Fruit fly (Drosophila melanogaster) whole organism, embryonic: ENCODE results near the gene Mul1.

ENCODE experiments used
- Abd-B ChIP-seq: fragments of 200-800 bp; sonication (Bioruptor generic); optimal IDR thresholded peaks from 2 replicates; lab custom pipeline; 2018; ENCODE audit warnings: missing biosample characterization, mild to moderate bottlenecking, missing genetic modification characterization, moderate library complexity
- Asciz ChIP-seq: fragments of 200-800 bp; sonication (Bioruptor generic); optimal IDR thresholded peaks from 2 replicates; lab custom pipeline; 2017; ENCODE audit warnings: missing biosample characterization, mild to moderate bottlenecking, missing genetic modification characterization, missing genetic modification reagents
- Atf6 ChIP-seq: fragments of 200-800 bp; sonication (Bioruptor generic); IDR thresholded peaks from 2 replicates; pipeline ENCODE4 v1.3.6; 2022; ENCODE audit warnings: missing biosample characterization, missing genetic modification characterization
- CG10267 ChIP-seq: fragments of 200-800 bp; sonication (Bioruptor generic); optimal IDR thresholded peaks from 2 replicates; lab custom pipeline; 2018; ENCODE audit warnings: missing biosample characterization, mild to moderate bottlenecking, missing genetic modification characterization, moderate library complexity
- CG10321 ChIP-seq: fragments of 200-800 bp; sonication (Bioruptor generic); IDR thresholded peaks from 2 replicates; pipeline ENCODE4 v1.3.6; 2022; ENCODE audit warnings: missing biosample characterization, missing genetic modification characterization
- CG12744 ChIP-seq: fragments of 200-800 bp; sonication (Bioruptor generic); optimal IDR thresholded peaks from 2 replicates; lab custom pipeline; 2016; ENCODE audit warnings: missing biosample characterization, missing genetic modification characterization
- CG13624 ChIP-seq: fragments of 200-800 bp; sonication (Bioruptor generic); optimal IDR thresholded peaks from 2 replicates; lab custom pipeline; 2016; ENCODE audit warnings: missing biosample characterization, missing genetic modification characterization
- CG14050 ChIP-seq: fragments of 200-800 bp; sonication (Bioruptor generic); IDR thresholded peaks from 3 replicates; pipeline ENCODE4 v1.3.6; 2022; ENCODE audit warnings: missing biosample characterization, missing genetic modification characterization
- CG17328 ChIP-seq: fragments of 200-800 bp; sonication (Bioruptor generic); IDR thresholded peaks from 2 replicates; pipeline ENCODE4 v1.3.6; 2022; ENCODE audit warnings: missing biosample characterization, missing genetic modification characterization
- CG17568 ChIP-seq: fragments of 200-800 bp; sonication (Bioruptor generic); optimal IDR thresholded peaks from 2 replicates; lab custom pipeline; 2018; ENCODE audit warnings: missing biosample characterization, mild to moderate bottlenecking, missing genetic modification characterization, moderate library complexity
- CG2889 ChIP-seq: fragments of 200-800 bp; sonication (Bioruptor generic); IDR thresholded peaks from 3 replicates; pipeline ENCODE4 v1.3.6; 2022; ENCODE audit warnings: missing biosample characterization, missing genetic modification characterization
- CG30020 ChIP-seq: fragments of 200-800 bp; optimal IDR thresholded peaks from 2 replicates; lab custom pipeline; 2019; ENCODE audit warnings: missing biosample characterization, mild to moderate bottlenecking, missing genetic modification characterization, moderate library complexity
- CG30403 ChIP-seq: fragments of 200-800 bp; sonication (Bioruptor generic); optimal IDR thresholded peaks from 3 replicates; lab custom pipeline; 2016; ENCODE audit warnings: missing biosample characterization, missing genetic modification characterization
- CG31388 ChIP-seq: fragments of 200-800 bp; sonication (Bioruptor generic); optimal IDR thresholded peaks from 2 replicates; lab custom pipeline; 2016; ENCODE audit warnings: missing biosample characterization, missing genetic modification characterization
- CG4617 ChIP-seq: fragments of 200-800 bp; sonication (Bioruptor generic); optimal IDR thresholded peaks from 3 replicates; lab custom pipeline; 2016; ENCODE audit warnings: missing biosample characterization, missing genetic modification characterization, borderline replicate concordance
- CG5180 ChIP-seq: fragments of 200-800 bp; sonication (Bioruptor generic); optimal IDR thresholded peaks from 3 replicates; lab custom pipeline; 2017; ENCODE audit warnings: missing biosample characterization, missing genetic modification characterization, mild to moderate bottlenecking, moderate library complexity, missing genetic modification reagents
- CG6689 ChIP-seq: fragments of 200-800 bp; sonication (Bioruptor generic); IDR thresholded peaks from 2 replicates; pipeline ENCODE4 v1.3.6; 2022; ENCODE audit warnings: missing biosample characterization, missing genetic modification characterization
- CG7928 ChIP-seq: fragments of 200-800 bp; sonication (Bioruptor generic); optimal IDR thresholded peaks from 2 replicates; lab custom pipeline; 2017; ENCODE audit warnings: missing biosample characterization, mild to moderate bottlenecking, missing genetic modification characterization
- CG7987 ChIP-seq: fragments of 200-800 bp; sonication (Bioruptor generic); optimal IDR thresholded peaks from 2 replicates; lab custom pipeline; 2018; ENCODE audit warnings: missing biosample characterization, mild to moderate bottlenecking, missing genetic modification characterization, moderate library complexity
- CG9876 ChIP-seq: fragments of 200-800 bp; sonication (Bioruptor generic); optimal IDR thresholded peaks from 2 replicates; lab custom pipeline; 2016; ENCODE audit warnings: missing biosample characterization, missing genetic modification characterization
- CTCF ChIP-seq: fragments of 200-800 bp; sonication (Bioruptor generic); optimal IDR thresholded peaks from 2 replicates; lab custom pipeline; 2017; ENCODE audit warnings: missing biosample characterization, mild to moderate bottlenecking, missing genetic modification characterization, moderate library complexity
- Dbx ChIP-seq: fragments of 200-800 bp; sonication (Bioruptor generic); IDR thresholded peaks from 3 replicates; pipeline ENCODE4 v1.3.6; 2022; ENCODE audit warnings: missing biosample characterization, missing genetic modification characterization
- Fer1 ChIP-seq: fragments of 200-800 bp; sonication (Bioruptor generic); optimal IDR thresholded peaks from 2 replicates; lab custom pipeline; 2017; ENCODE audit warnings: missing biosample characterization, mild to moderate bottlenecking, missing genetic modification characterization
- Lim3 ChIP-seq: fragments of 200-800 bp; sonication (Bioruptor generic); IDR thresholded peaks from 2 replicates; pipeline ENCODE4 v1.3.6; 2022; ENCODE audit warnings: missing biosample characterization, missing genetic modification characterization
- Meics ChIP-seq: fragments of 200-800 bp; sonication (Bioruptor generic); optimal IDR thresholded peaks from 2 replicates; lab custom pipeline; 2017; ENCODE audit warnings: missing biosample characterization, mild to moderate bottlenecking, missing genetic modification characterization
- NC2β ChIP-seq: fragments of 200-800 bp; sonication (Bioruptor generic); optimal IDR thresholded peaks from 2 replicates; lab custom pipeline; 2016; ENCODE audit warnings: missing biosample characterization, missing genetic modification characterization
- Nf-YC ChIP-seq: fragments of 200-800 bp; optimal IDR thresholded peaks from 3 replicates; lab custom pipeline; 2019; ENCODE audit warnings: missing biosample characterization, mild to moderate bottlenecking, missing genetic modification characterization, moderate library complexity
- Opbp ChIP-seq: fragments of 200-800 bp; sonication (Bioruptor generic); IDR thresholded peaks from 3 replicates; pipeline ENCODE4 v1.3.6; 2022; ENCODE audit warnings: missing biosample characterization, missing genetic modification characterization; ENCODE audit not compliant: partially characterized antibody
- Rfx ChIP-seq: fragments of 200-800 bp; sonication (Bioruptor generic); IDR thresholded peaks from 2 replicates; pipeline ENCODE4 v1.3.6; 2022; ENCODE audit warnings: missing biosample characterization, missing genetic modification characterization
- Sin3A ChIP-seq: fragments of >200 bp; optimal IDR thresholded peaks from 2 replicates; lab custom pipeline; 2018
- Sox100B ChIP-seq: fragments of 200-800 bp; sonication (Bioruptor generic); optimal IDR thresholded peaks from 3 replicates; lab custom pipeline; 2018; ENCODE audit warnings: missing biosample characterization, mild to moderate bottlenecking, missing genetic modification characterization
- Sox102F ChIP-seq: fragments of 200-800 bp; sonication (Bioruptor generic); optimal IDR thresholded peaks from 2 replicates; lab custom pipeline; 2018; ENCODE audit warnings: missing biosample characterization, mild to moderate bottlenecking, missing genetic modification characterization, moderate library complexity
- Ssrp ChIP-seq: fragments of 200-800 bp; sonication (Bioruptor generic); optimal IDR thresholded peaks from 2 replicates; lab custom pipeline; 2018; ENCODE audit warnings: missing biosample characterization, mild to moderate bottlenecking, missing genetic modification characterization, moderate library complexity
- Taf1 ChIP-seq: fragments of 200-800 bp; sonication (Bioruptor generic); IDR thresholded peaks from 2 replicates; pipeline ENCODE4 v1.3.6; 2022; ENCODE audit warnings: missing biosample characterization, missing genetic modification characterization
- ara ChIP-seq: fragments of 200-800 bp; sonication (Bioruptor generic); IDR thresholded peaks from 2 replicates; pipeline ENCODE4 v1.3.6; 2022; ENCODE audit warnings: missing biosample characterization, missing genetic modification characterization
- bowl ChIP-seq: fragments of 200-800 bp; sonication (Bioruptor generic); IDR thresholded peaks from 2 replicates; pipeline ENCODE4 v1.3.6; 2022; ENCODE audit warnings: missing biosample characterization, missing genetic modification characterization
- bsh ChIP-seq, 2 experiments: fragments of 200-800 bp; sonication (Bioruptor generic); optimal IDR thresholded peaks; 2 replicates each; lab custom pipeline; 2017 to 2018; ENCODE audit warnings: mild to moderate bottlenecking in 2 of 2, missing biosample characterization in 2 of 2, missing genetic modification characterization in 2 of 2, moderate library complexity in 1 of 2
- cas ChIP-seq: fragments of 200-800 bp; sonication (Bioruptor generic); IDR thresholded peaks from 2 replicates; pipeline ENCODE4 v1.3.6; 2022; ENCODE audit warnings: missing biosample characterization, missing genetic modification characterization
- chn ChIP-seq: fragments of 200-800 bp; sonication (Bioruptor generic); optimal IDR thresholded peaks from 2 replicates; lab custom pipeline; 2016; ENCODE audit warnings: missing biosample characterization, missing genetic modification characterization
- ftz-f1 ChIP-seq: fragments of 200-800 bp; sonication (Bioruptor generic); optimal IDR thresholded peaks from 2 replicates; lab custom pipeline; 2016; ENCODE audit warnings: missing biosample characterization, missing genetic modification characterization
- gfzf ChIP-seq: fragments of 200-800 bp; sonication (Bioruptor generic); optimal IDR thresholded peaks from 2 replicates; lab custom pipeline; 2016; ENCODE audit warnings: missing biosample characterization, mild to moderate bottlenecking, missing genetic modification characterization, moderate library complexity
- hbn ChIP-seq: fragments of 200-800 bp; sonication (Bioruptor generic); IDR thresholded peaks from 2 replicates; pipeline ENCODE4 v1.3.6; 2022; ENCODE audit warnings: missing biosample characterization, missing genetic modification characterization; ENCODE audit not compliant: partially characterized antibody
- kay ChIP-seq: fragments of 200-800 bp; sonication (Bioruptor generic); optimal IDR thresholded peaks from 2 replicates; lab custom pipeline; 2016; ENCODE audit warnings: missing biosample characterization, missing genetic modification characterization
- lov ChIP-seq, 2 experiments: fragments of 200-800 bp in 1 of 2; fragments of >200 bp in 1 of 2; sonication (Bioruptor generic) in 1 of 2; IDR thresholded peaks in 1 of 2; optimal IDR thresholded peaks in 1 of 2; 2 replicates in 1 of 2; 3 replicates in 1 of 2; pipeline versions ENCODE4 v1.3.6 to Lab custom; 2017 to 2022; ENCODE audit warnings: missing biosample characterization in 1 of 2, missing genetic modification characterization in 1 of 2
- nerfin-1 ChIP-seq: fragments of 200-800 bp; sonication (Bioruptor generic); optimal IDR thresholded peaks from 3 replicates; lab custom pipeline; 2019; ENCODE audit warnings: missing biosample characterization, mild to moderate bottlenecking, missing genetic modification characterization, moderate library complexity
- slou ChIP-seq: fragments of 200-800 bp; sonication (Bioruptor generic); optimal IDR thresholded peaks from 3 replicates; lab custom pipeline; 2016; ENCODE audit warnings: missing biosample characterization, missing genetic modification characterization
- tin ChIP-seq: fragments of 200-800 bp; sonication (Bioruptor generic); optimal IDR thresholded peaks from 3 replicates; lab custom pipeline; 2016; ENCODE audit warnings: missing biosample characterization, missing genetic modification characterization
- twi ChIP-seq: fragments of 200-800 bp; optimal IDR thresholded peaks from 2 replicates; lab custom pipeline; 2019; ENCODE audit warnings: missing biosample characterization, mild to moderate bottlenecking, missing genetic modification characterization, moderate library complexity
- wek ChIP-seq: fragments of 200-800 bp; sonication (Bioruptor generic); optimal IDR thresholded peaks from 3 replicates; lab custom pipeline; 2018; ENCODE audit warnings: missing biosample characterization, mild to moderate bottlenecking, missing genetic modification characterization, moderate library complexity
- yki ChIP-seq: fragments of >200 bp; optimal IDR thresholded peaks from 3 replicates; lab custom pipeline; 2018

Gene Mul1

dm6 chr3L:4040247-4040925, 19.1 kb downstream of the Mul1 start, which contains the start of the genes CG11593 and Rcd5 (continued):
- TF ChIP-seq CG17568 (GFP tag; lab: Kevin White, UChicago) (no peak), wek (no peak), CG5180 (GFP tag; lab: Kevin White, UChicago) (no peak), tin (GFP tag; lab: Kevin White, UChicago) (peak; percentile 61), Ssrp (tag; lab: Kevin White, UChicago) (peak; percentile 62), chn (GFP tag; lab: Kevin White, UChicago) (peak; percentile 29), ftz-f1 (no peak), CG31388 (GFP tag; lab: Kevin White, UChicago) (peak; percentile 6), bsh (GFP tag; optimal IDR thresholded peaks at IDR 0.05; lab: Kevin White, UChicago) (no peak), Abd-B (GFP tag; lab: Kevin White, UChicago) (peak; percentile 76), Dbx (GFP tag; lab: Robert Waterston, UW) (peak; percentile 85), CG6689 (peak; percentile 88), gfzf (peak; percentile 53), CTCF (peak; percentile 50), slou (GFP tag; lab: Kevin White, UChicago) (peak; percentile 32), cas (GFP tag; lab: Robert Waterston, UW) (peak; percentile 45; the same call in 1 of the 2 replicates), kay (peak; percentile 75), CG7928 (GFP tag; lab: Kevin White, UChicago) (peak; percentile 31), CG2889 (GFP tag; lab: Robert Waterston, UW) (peak; percentile 81), CG12744 (GFP tag; lab: Kevin White, UChicago) (no peak), hbn (GFP tag; lab: Robert Waterston, UW) (no peak), yki (no peak), Meics (GFP tag; lab: Kevin White, UChicago) (peak; percentile 58), bowl (GFP tag; lab: Robert Waterston, UW) (no peak), CG9876 (GFP tag; lab: Kevin White, UChicago) (no peak), Sin3A (peak; percentile 61), twi (no peak), Atf6 (GFP tag; lab: Robert Waterston, UW) (peak; percentile 62), Lim3 (GFP tag; lab: Robert Waterston, UW) (0 out of 2 replicates have a peak, but pooled peaks have one; percentile 14), CG7987 (GFP tag; lab: Kevin White, UChicago) (peak; percentile 13), NC2β (no peak), CG30020 (tag; lab: Kevin White, UChicago) (no peak), CG13624 (GFP tag; lab: Kevin White, UChicago) (no peak), Fer1 (GFP tag; lab: Kevin White, UChicago) (no peak), ara (peak; percentile 73), nerfin-1 (tag; lab: Kevin White, UChicago) (no peak), CG4617 (peak; percentile 96), CG17328 (GFP tag; lab: Robert Waterston, UW) (peak; percentile 45; the same call in 1 of the 2 replicates), CG10321 (GFP tag; lab: Robert Waterston, UW) (peak; percentile 52; the same call in 1 of the 2 replicates), Taf1 (GFP tag; lab: Robert Waterston, UW) (peak; percentile 69), Asciz (GFP tag; lab: Kevin White, UChicago) (no peak), CG14050 (GFP tag; lab: Robert Waterston, UW) (peak; percentile 62; the same call in 1 of the 3 replicates), CG10267 (tag; lab: Kevin White, UChicago) (peak; percentile 98), Rfx (GFP tag; lab: Robert Waterston, UW) (peak; percentile 89), Sox102F (peak; percentile 65), CG30403 (GFP tag; lab: Kevin White, UChicago) (peak; percentile 76), Nf-YC (no peak), Sox100B (no peak), Opbp (GFP tag; lab: Robert Waterston, UW) (no peak), lov (optimal IDR thresholded peaks at IDR 0.05; lab: Kevin White, UChicago) (no peak), lov (GFP tag; IDR thresholded peaks at IDR 0.05; lab: Robert Waterston, UW) (peak; percentile 67; the same call in 1 of the 3 replicates)
